Worm (Caenorhabditis elegans) whole organism, L2 larva: ENCODE results near the gene ZK105.5.

Experiments
- R02D3.7 ChIP-seq: fragments of 150-350 bp; optimal IDR thresholded peaks from 2 replicates; lab custom pipeline; 2014; ENCODE audit warnings: missing biosample characterization, missing genetic modification characterization
- blmp-1 ChIP-seq: sonication (generic microtip); optimal IDR thresholded peaks from 2 replicates; lab custom pipeline; 2017; ENCODE audit warnings: missing genetic modification characterization, mild to moderate bottlenecking, missing compliant biosample characterization, antibody characterized with exemption, moderate library complexity; ENCODE audit not compliant: insufficient read depth
- ceh-16 ChIP-seq: fragments of 150-350 bp; optimal IDR thresholded peaks from 2 replicates; lab custom pipeline; 2014; ENCODE audit warnings: missing biosample characterization, missing genetic modification characterization
- ceh-82 ChIP-seq: fragments of 150-350 bp; optimal IDR thresholded peaks from 2 replicates; lab custom pipeline; 2014; ENCODE audit warnings: missing biosample characterization, missing genetic modification characterization
- lin-39 ChIP-seq: fragments of 150-350 bp; optimal IDR thresholded peaks from 2 replicates; lab custom pipeline; 2014; ENCODE audit warnings: missing biosample characterization, missing genetic modification reagents, missing genetic modification characterization
- nhr-10 ChIP-seq: sonication (generic microtip); optimal IDR thresholded peaks from 2 replicates; lab custom pipeline; 2017; ENCODE audit warnings: missing biosample characterization, missing genetic modification characterization
- nhr-6 ChIP-seq: fragments of 150-350 bp; optimal IDR thresholded peaks from 2 replicates; lab custom pipeline; 2014; ENCODE audit warnings: missing biosample characterization, missing genetic modification characterization
- skn-1 ChIP-seq: sonication (generic microtip); optimal IDR thresholded peaks from 2 replicates; lab custom pipeline; 2017; ENCODE audit warnings: missing biosample characterization, missing genetic modification characterization
- snpc-4 ChIP-seq: fragments of 150-350 bp; optimal IDR thresholded peaks from 2 replicates; lab custom pipeline; 2014; ENCODE audit warnings: missing biosample characterization, missing genetic modification characterization
- unc-62 ChIP-seq: fragments of 150-350 bp; optimal IDR thresholded peaks from 2 replicates; lab custom pipeline; 2014; ENCODE audit warnings: missing biosample characterization, missing genetic modification reagents, missing genetic modification characterization

DNA sequence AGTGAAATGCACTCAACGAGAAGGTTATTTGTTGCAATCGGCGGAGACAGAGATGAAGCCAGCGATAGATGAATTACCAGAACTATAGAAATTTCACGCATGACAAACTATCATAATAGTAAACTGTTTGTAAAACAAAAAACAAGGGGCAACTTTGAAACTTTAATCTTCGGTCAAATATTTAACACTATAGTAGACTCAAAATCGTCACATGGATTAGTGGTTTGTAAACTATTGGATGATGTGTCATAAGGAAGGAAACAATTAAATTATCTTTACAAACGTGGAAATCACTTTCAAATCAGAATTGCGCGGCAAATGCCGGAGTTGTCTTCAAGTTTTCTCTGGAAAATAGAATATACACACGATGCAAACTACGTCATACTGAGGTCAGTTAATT, at the start of gene ZK105.5:
- no peak for TF ChIP-seq R02D3.7 (tag; lab: Kevin White, UChicago)
- no peak for TF ChIP-seq nhr-6
- TF ChIP-seq snpc-4 (tag; lab: Kevin White, UChicago): no peak
- no peak for TF ChIP-seq unc-62 (GFP tag; lab: Kevin White, UChicago)
- TF ChIP-seq ceh-16 (tag; lab: Kevin White, UChicago): no peak
- TF ChIP-seq nhr-10 (tag; lab: Kevin White, UChicago): no peak
- TF ChIP-seq skn-1: no peak
- TF ChIP-seq lin-39 (tag; lab: Kevin White, UChicago): no peak
- no peak for TF ChIP-seq ceh-82 (tag; lab: Kevin White, UChicago)
- TF ChIP-seq blmp-1 (tag; lab: Kevin White, UChicago): no peak
